Worm (Caenorhabditis elegans) whole organism, L4/young adult: ENCODE results near the gene arrd-10.

Source experiments
- W03F9.2 ChIP-seq: fragments of 150-350 bp; optimal IDR thresholded peaks from 2 replicates; lab custom pipeline; 2014; ENCODE audit warnings: missing biosample characterization, missing genetic modification characterization
- dao-5 ChIP-seq: sonication (generic microtip); optimal IDR thresholded peaks from 2 replicates; lab custom pipeline; 2016; ENCODE audit warnings: missing genotype, missing genetic modification characterization, moderate library complexity, missing compliant biosample characterization
- him-1 ChIP-seq: sonication (generic microtip); optimal IDR thresholded peaks from 2 replicates; lab custom pipeline; 2016; ENCODE audit warnings: missing genotype, missing genetic modification reagents, missing genetic modification characterization, missing compliant biosample characterization

- TF ChIP-seq W03F9.2 (tag; lab: Kevin White, UChicago), result no peak
- TF ChIP-seq him-1 (tag; lab: Kevin White, UChicago), result no peak
- no peak for TF ChIP-seq dao-5 (tag; lab: Kevin White, UChicago)
Observed at ce11 chrII:12978658-12979057, 38.8 kb downstream of the arrd-10 start.
